Fruit fly (Drosophila melanogaster) whole organism, embryonic: ENCODE results near the gene Glg1.

Experiments used
- Antp ChIP-seq: fragments of 200-800 bp; sonication (Bioruptor generic); optimal IDR thresholded peaks from 3 replicates; lab custom pipeline; 2016; ENCODE audit warnings: missing biosample characterization, missing genetic modification characterization
- Bdp1 ChIP-seq: fragments of 200-800 bp; sonication (Bioruptor generic); optimal IDR thresholded peaks from 3 replicates; lab custom pipeline; 2016; ENCODE audit warnings: missing biosample characterization, missing genetic modification characterization
- CG10267 ChIP-seq: fragments of 200-800 bp; sonication (Bioruptor generic); optimal IDR thresholded peaks from 2 replicates; lab custom pipeline; 2018; ENCODE audit warnings: missing biosample characterization, mild to moderate bottlenecking, missing genetic modification characterization, moderate library complexity
- CG10321 ChIP-seq: fragments of 200-800 bp; sonication (Bioruptor generic); IDR thresholded peaks from 2 replicates; pipeline ENCODE4 v1.3.6; 2022; ENCODE audit warnings: missing biosample characterization, missing genetic modification characterization
- CG10366 ChIP-seq: fragments of 200-800 bp; sonication (Bioruptor generic); IDR thresholded peaks from 2 replicates; pipeline ENCODE4 v1.3.6; 2022; ENCODE audit warnings: missing biosample characterization, missing genetic modification characterization
- CG10959 ChIP-seq: fragments of 200-800 bp; sonication (Bioruptor generic); IDR thresholded peaks from 2 replicates; pipeline ENCODE4 v1.3.6; 2022; ENCODE audit warnings: missing biosample characterization, missing genetic modification characterization
- CG11247 ChIP-seq: fragments of 200-800 bp; sonication (Bioruptor generic); IDR thresholded peaks from 2 replicates; pipeline ENCODE4 v1.3.6; 2022; ENCODE audit warnings: missing biosample characterization, missing genetic modification characterization
- CG12219 ChIP-seq: fragments of 200-800 bp; sonication (Bioruptor generic); optimal IDR thresholded peaks from 3 replicates; lab custom pipeline; 2018; ENCODE audit warnings: missing biosample characterization, mild to moderate bottlenecking, missing genetic modification characterization
- CG12236 ChIP-seq: fragments of 200-800 bp; sonication (Bioruptor generic); optimal IDR thresholded peaks from 2 replicates; lab custom pipeline; 2016; ENCODE audit warnings: missing biosample characterization, missing genetic modification characterization
- CG13123 ChIP-seq: fragments of 200-800 bp; sonication (Bioruptor generic); optimal IDR thresholded peaks from 2 replicates; lab custom pipeline; 2016; ENCODE audit warnings: missing biosample characterization, missing genetic modification characterization
- CG13287 ChIP-seq: fragments of 200-800 bp; sonication (Bioruptor generic); IDR thresholded peaks from 2 replicates; pipeline ENCODE4 v1.3.6; 2022; ENCODE audit warnings: missing biosample characterization, missing genetic modification characterization; ENCODE audit not compliant: partially characterized antibody
- CG13775 ChIP-seq: fragments of 200-800 bp; sonication (Bioruptor generic); optimal IDR thresholded peaks from 3 replicates; lab custom pipeline; 2017; ENCODE audit warnings: missing biosample characterization, mild to moderate bottlenecking, missing genetic modification characterization
- CG15601 ChIP-seq: fragments of 200-800 bp; sonication (Bioruptor generic); optimal IDR thresholded peaks from 3 replicates; lab custom pipeline; 2019; ENCODE audit warnings: missing biosample characterization, mild to moderate bottlenecking, missing genetic modification characterization, moderate library complexity
- CG16863 ChIP-seq: fragments of 200-800 bp; sonication (Bioruptor generic); optimal IDR thresholded peaks from 3 replicates; lab custom pipeline; 2016; ENCODE audit warnings: missing biosample characterization, missing genetic modification characterization
- CG17361 ChIP-seq: fragments of 200-800 bp; sonication (Bioruptor generic); IDR thresholded peaks from 3 replicates; pipeline ENCODE4 v1.3.6; 2022; ENCODE audit warnings: missing biosample characterization, missing genetic modification characterization
- CG17829 ChIP-seq: fragments of 200-800 bp; optimal IDR thresholded peaks from 2 replicates; lab custom pipeline; 2019; ENCODE audit warnings: missing biosample characterization, mild to moderate bottlenecking, missing genetic modification characterization, moderate library complexity
- CG2875 ChIP-seq: fragments of 200-800 bp; sonication (Bioruptor generic); optimal IDR thresholded peaks from 2 replicates; lab custom pipeline; 2017; ENCODE audit warnings: missing biosample characterization, mild to moderate bottlenecking, missing genetic modification characterization, missing genetic modification reagents
- CG7963 ChIP-seq: fragments of 200-800 bp; sonication (Bioruptor generic); IDR thresholded peaks from 3 replicates; pipeline ENCODE4 v1.3.6; 2022; ENCODE audit warnings: missing biosample characterization, missing genetic modification characterization; ENCODE audit not compliant: partially characterized antibody
- CG7987 ChIP-seq: fragments of 200-800 bp; sonication (Bioruptor generic); optimal IDR thresholded peaks from 2 replicates; lab custom pipeline; 2018; ENCODE audit warnings: missing biosample characterization, mild to moderate bottlenecking, missing genetic modification characterization, moderate library complexity
- CG8944 ChIP-seq: fragments of 200-800 bp; sonication (Bioruptor generic); optimal IDR thresholded peaks from 3 replicates; lab custom pipeline; 2016; ENCODE audit warnings: missing biosample characterization, missing genetic modification characterization
- ERR ChIP-seq: fragments of 200-800 bp; sonication (Bioruptor generic); optimal IDR thresholded peaks from 2 replicates; lab custom pipeline; 2016; ENCODE audit warnings: missing biosample characterization, missing genetic modification characterization
- Ets97D ChIP-seq: fragments of 200-800 bp; sonication (Bioruptor generic); optimal IDR thresholded peaks from 3 replicates; lab custom pipeline; 2016; ENCODE audit warnings: missing biosample characterization, missing genetic modification characterization
- HLH4C ChIP-seq: fragments of 200-800 bp; sonication (Bioruptor generic); IDR thresholded peaks from 3 replicates; pipeline ENCODE4 v1.3.6; 2022; ENCODE audit warnings: missing biosample characterization, missing genetic modification characterization; ENCODE audit not compliant: partially characterized antibody
- HLH54F ChIP-seq: fragments of 200-800 bp; sonication (Bioruptor generic); optimal IDR thresholded peaks from 3 replicates; lab custom pipeline; 2016; ENCODE audit warnings: missing biosample characterization, missing genetic modification characterization
- Hand ChIP-seq: fragments of 200-800 bp; sonication (Bioruptor generic); optimal IDR thresholded peaks from 2 replicates; lab custom pipeline; 2017; ENCODE audit warnings: mild to moderate bottlenecking, missing biosample characterization, missing genetic modification reagents, missing genetic modification characterization
- HmgZ ChIP-seq: fragments of 200-800 bp; sonication (Bioruptor generic); optimal IDR thresholded peaks from 2 replicates; lab custom pipeline; 2018; ENCODE audit warnings: missing biosample characterization, mild to moderate bottlenecking, missing genetic modification characterization
- Hr78 ChIP-seq, 2 experiments: fragments of 200-800 bp in 1 of 2; fragments of >200 bp in 1 of 2; sonication (Bioruptor generic) in 1 of 2; optimal IDR thresholded peaks; 2 replicates each; lab custom pipeline; 2017 to 2019; ENCODE audit warnings: missing biosample characterization in 2 of 2, missing genetic modification characterization in 2 of 2, mild to moderate bottlenecking in 1 of 2, moderate library complexity in 1 of 2
- Mes4 ChIP-seq: fragments of 200-800 bp; sonication (Bioruptor generic); optimal IDR thresholded peaks from 2 replicates; lab custom pipeline; 2016; ENCODE audit warnings: missing biosample characterization, missing genetic modification characterization
- Oaz ChIP-seq: fragments of 200-800 bp; sonication (Bioruptor generic); IDR thresholded peaks from 2 replicates; pipeline ENCODE4 v1.3.6; 2022; ENCODE audit warnings: missing biosample characterization, missing genetic modification characterization
- Optix ChIP-seq: fragments of 200-800 bp; sonication (Bioruptor generic); IDR thresholded peaks from 3 replicates; pipeline ENCODE4 v1.3.6; 2022; ENCODE audit warnings: missing biosample characterization, missing genetic modification characterization
- Sox102F ChIP-seq: fragments of 200-800 bp; sonication (Bioruptor generic); optimal IDR thresholded peaks from 2 replicates; lab custom pipeline; 2018; ENCODE audit warnings: missing biosample characterization, mild to moderate bottlenecking, missing genetic modification characterization, moderate library complexity
- Spps ChIP-seq: fragments of 200-800 bp; sonication (Bioruptor generic); optimal IDR thresholded peaks from 2 replicates; lab custom pipeline; 2018; ENCODE audit warnings: missing biosample characterization, mild to moderate bottlenecking, missing genetic modification characterization
- ap ChIP-seq: fragments of 200-800 bp; sonication (Bioruptor generic); IDR thresholded peaks from 2 replicates; pipeline ENCODE4 v1.3.6; 2022; ENCODE audit warnings: missing biosample characterization, missing genetic modification characterization
- az2 ChIP-seq: fragments of 200-800 bp; sonication (Bioruptor generic); optimal IDR thresholded peaks from 3 replicates; lab custom pipeline; 2016; ENCODE audit warnings: missing biosample characterization, missing genetic modification characterization
- cg ChIP-seq: fragments of 200-800 bp; sonication (Bioruptor generic); optimal IDR thresholded peaks from 3 replicates; lab custom pipeline; 2019; ENCODE audit warnings: missing biosample characterization, mild to moderate bottlenecking, missing genetic modification characterization, moderate library complexity
- croc ChIP-seq: fragments of 200-800 bp; sonication (Bioruptor generic); conservative IDR thresholded peaks from 3 replicates; pipeline ENCODE4 v1.3.6; 2022; ENCODE audit warnings: missing biosample characterization, missing genetic modification characterization
- dimm ChIP-seq: fragments of 200-800 bp; sonication (Bioruptor generic); IDR thresholded peaks from 2 replicates; pipeline ENCODE4 v1.3.6; 2022; ENCODE audit warnings: missing biosample characterization, missing genetic modification characterization
- disco-r ChIP-seq: fragments of 200-800 bp; sonication (Bioruptor generic); optimal IDR thresholded peaks from 2 replicates; lab custom pipeline; 2016; ENCODE audit warnings: missing biosample characterization, missing genetic modification characterization
- esg ChIP-seq: fragments of 200-800 bp; sonication (Bioruptor generic); conservative IDR thresholded peaks from 2 replicates; pipeline ENCODE4 v1.3.6; 2022; ENCODE audit warnings: missing biosample characterization, missing genetic modification characterization
- fd3F ChIP-seq: fragments of 200-800 bp; sonication (Bioruptor generic); optimal IDR thresholded peaks from 2 replicates; lab custom pipeline; 2018; ENCODE audit warnings: missing biosample characterization, mild to moderate bottlenecking, missing genetic modification characterization, moderate library complexity
- lmd ChIP-seq: fragments of 200-800 bp; sonication (Bioruptor generic); IDR thresholded peaks from 2 replicates; pipeline ENCODE4 v1.3.6; 2022; ENCODE audit warnings: missing biosample characterization, missing genetic modification characterization
- lov ChIP-seq, 2 experiments: fragments of 200-800 bp in 1 of 2; fragments of >200 bp in 1 of 2; sonication (Bioruptor generic) in 1 of 2; IDR thresholded peaks in 1 of 2; optimal IDR thresholded peaks in 1 of 2; 2 replicates in 1 of 2; 3 replicates in 1 of 2; pipeline versions ENCODE4 v1.3.6 to Lab custom; 2017 to 2022; ENCODE audit warnings: missing biosample characterization in 1 of 2, missing genetic modification characterization in 1 of 2
- mirr ChIP-seq: fragments of 200-800 bp; sonication (Bioruptor generic); optimal IDR thresholded peaks from 3 replicates; lab custom pipeline; 2018; ENCODE audit warnings: missing biosample characterization, mild to moderate bottlenecking, missing genetic modification characterization
- nom ChIP-seq: fragments of 200-800 bp; sonication (Bioruptor generic); optimal IDR thresholded peaks from 2 replicates; lab custom pipeline; 2017; ENCODE audit warnings: missing biosample characterization, missing genetic modification characterization, mild to moderate bottlenecking, moderate library complexity, missing genetic modification reagents
- peb ChIP-seq: fragments of 200-800 bp; sonication (Bioruptor generic); IDR thresholded peaks from 2 replicates; pipeline ENCODE4 v1.3.6; 2022; ENCODE audit warnings: missing biosample characterization, missing genetic modification characterization
- pum ChIP-seq: fragments of 200-800 bp; sonication (Bioruptor generic); optimal IDR thresholded peaks from 2 replicates; lab custom pipeline; 2016; ENCODE audit warnings: missing biosample characterization, missing genetic modification characterization
- salm ChIP-seq: fragments of 200-800 bp; sonication (Bioruptor generic); optimal IDR thresholded peaks from 2 replicates; lab custom pipeline; 2018; ENCODE audit warnings: missing biosample characterization, mild to moderate bottlenecking, missing genetic modification characterization
- wek ChIP-seq: fragments of 200-800 bp; sonication (Bioruptor generic); optimal IDR thresholded peaks from 3 replicates; lab custom pipeline; 2018; ENCODE audit warnings: missing biosample characterization, mild to moderate bottlenecking, missing genetic modification characterization, moderate library complexity

Gene Glg1

dm6 chr3L:21496865-21497634 lies 10.3 kb downstream of the Glg1 start, which contains the start of gene Hr78 (continued):
- peak; percentile 88 for TF ChIP-seq CG17829
- peak; percentile 63 for TF ChIP-seq Ets97D (GFP tag; lab: Kevin White, UChicago)
- TF ChIP-seq CG12236 (GFP tag; lab: Kevin White, UChicago) = no peak
- peak; percentile 39 for TF ChIP-seq CG10366 (GFP tag; lab: Robert Waterston, UW)
- peak; percentile 86 for TF ChIP-seq cg (GFP tag; lab: Kevin White, UChicago)
- peak; percentile 74 for TF ChIP-seq lmd (GFP tag; lab: Robert Waterston, UW)
- peak; percentile 82 for TF ChIP-seq CG13775
- no peak for TF ChIP-seq CG16863 (GFP tag; lab: Kevin White, UChicago)
- TF ChIP-seq peb (GFP tag; lab: Robert Waterston, UW) = 0 out of 2 replicates have a peak, but pooled peaks have one; percentile 4
- TF ChIP-seq mirr (GFP tag; lab: Kevin White, UChicago) = no peak
- TF ChIP-seq CG7987 = peak; percentile 52
- peak; percentile 73 for TF ChIP-seq CG2875 (GFP tag; lab: Kevin White, UChicago)
- no peak for TF ChIP-seq dimm (GFP tag; lab: Robert Waterston, UW)
- peak; percentile 43; the same call in 1 of the 3 replicates for TF ChIP-seq Optix (GFP tag; lab: Robert Waterston, UW)
- no peak for TF ChIP-seq lov (optimal IDR thresholded peaks at IDR 0.05; lab: Kevin White, UChicago)
- 0 out of 3 replicates have a peak, but pooled peaks have one; percentile 54 for TF ChIP-seq lov (GFP tag; IDR thresholded peaks at IDR 0.05; lab: Robert Waterston, UW)
- TF ChIP-seq esg (GFP tag; lab: Robert Waterston, UW) = peak; percentile 40; the same call in 1 of the 2 replicates
- no peak for TF ChIP-seq Oaz (GFP tag; lab: Robert Waterston, UW)
- TF ChIP-seq HLH4C (GFP tag; lab: Robert Waterston, UW) = no peak
- TF ChIP-seq croc = peak; percentile 70
- TF ChIP-seq Bdp1 (GFP tag; lab: Kevin White, UChicago) = no peak
- TF ChIP-seq Hr78 (GFP tag; optimal IDR thresholded peaks at IDR 0.05; lab: Kevin White, UChicago) = peak in 1 of 2 experiments; percentile 95
- peak; percentile 82 for TF ChIP-seq CG10267
- TF ChIP-seq CG11247 (GFP tag; lab: Robert Waterston, UW) = no peak; the same call in 1 of the 2 replicates
- TF ChIP-seq ERR (GFP tag; lab: Kevin White, UChicago) = no peak
- TF ChIP-seq salm (tag; lab: Kevin White, UChicago) = peak; percentile 84
- peak; percentile 22 for TF ChIP-seq HmgZ
- TF ChIP-seq Mes4 (GFP tag; lab: Kevin White, UChicago) = no peak
- peak; percentile 89 for TF ChIP-seq CG17361 (GFP tag; lab: Robert Waterston, UW)
- no peak for TF ChIP-seq wek (GFP tag; lab: Kevin White, UChicago)
- TF ChIP-seq CG8944 = no peak
- peak; percentile 47; the same call in 1 of the 2 replicates for TF ChIP-seq ap (GFP tag; lab: Robert Waterston, UW)
- peak; percentile 2 for TF ChIP-seq HLH54F (GFP tag; lab: Kevin White, UChicago)
- TF ChIP-seq disco-r (GFP tag; lab: Kevin White, UChicago) = no peak
- TF ChIP-seq CG13287 (GFP tag; lab: Robert Waterston, UW) = no peak; the same call in 1 of the 2 replicates
- no peak for TF ChIP-seq CG7963
- TF ChIP-seq az2 (GFP tag; lab: Kevin White, UChicago) = peak; percentile 68
- TF ChIP-seq nom (GFP tag; lab: Kevin White, UChicago) = peak; percentile 75
- peak; percentile 54 for TF ChIP-seq CG12219 (GFP tag; lab: Kevin White, UChicago)
- peak; percentile 59 for TF ChIP-seq Spps
- TF ChIP-seq CG10321 (GFP tag; lab: Robert Waterston, UW) = peak; percentile 64
- peak; percentile 86 for TF ChIP-seq Hand
- peak; percentile 70 for TF ChIP-seq fd3F (GFP tag; lab: Kevin White, UChicago)
- no peak for TF ChIP-seq pum (GFP tag; lab: Kevin White, UChicago)
- peak; percentile 81 for TF ChIP-seq Sox102F (GFP tag; lab: Kevin White, UChicago)
- TF ChIP-seq CG13123 (GFP tag; lab: Kevin White, UChicago) = peak; percentile 19
- no peak for TF ChIP-seq CG10959 (GFP tag; lab: Robert Waterston, UW)
- no peak for TF ChIP-seq Antp (GFP tag; lab: Kevin White, UChicago)
- TF ChIP-seq CG15601 (tag; lab: Kevin White, UChicago) = peak; percentile 74
